Fruit fly (Drosophila melanogaster): ENCODE results near the gene CG5421.

Gene CG5421

DNA sequence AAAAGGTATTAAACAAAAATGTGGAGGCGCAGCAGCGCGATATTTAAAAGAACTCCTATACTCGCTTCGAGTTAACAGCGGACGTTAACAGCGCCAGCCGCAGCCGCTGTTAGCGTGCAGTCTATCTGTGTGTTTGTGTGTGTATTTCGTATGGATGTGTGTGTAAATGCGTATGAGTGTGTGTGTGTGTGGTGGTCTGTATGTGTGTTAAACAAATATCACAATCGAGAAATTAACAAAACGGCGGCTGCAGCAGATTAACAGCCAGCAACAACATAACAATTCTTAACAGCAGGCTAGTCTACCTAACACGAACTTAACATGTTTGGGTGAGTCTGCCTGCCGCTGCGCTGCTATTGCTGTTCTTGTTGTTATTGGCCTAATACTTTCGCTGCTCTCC lies 9.3 kb upstream of the CG5421 start (continued):
- peak; percentile 17 for TF ChIP-seq ATbp (GFP tag; optimal IDR thresholded peaks at IDR 0.05)
- no peak for TF ChIP-seq ken (GFP tag; IDR thresholded peaks at IDR 0.05)
- peak; percentile 97 for TF ChIP-seq cg (GFP tag; optimal IDR thresholded peaks at IDR 0.05)
- no peak for TF ChIP-seq Kr (GFP tag; optimal IDR thresholded peaks at IDR 0.05)
- no peak for TF ChIP-seq Dref (GFP tag; IDR thresholded peaks at IDR 0.05)
- TF ChIP-seq ash1 (GFP tag; optimal IDR thresholded peaks at IDR 0.05), result no peak
- no peak for TF ChIP-seq unpg (GFP tag; optimal IDR thresholded peaks at IDR 0.05)
- TF ChIP-seq gcm (GFP tag; optimal IDR thresholded peaks at IDR 0.05), result peak; percentile 23
- no peak for TF ChIP-seq CG9797 (GFP tag; optimal IDR thresholded peaks at IDR 0.05)
- no peak for TF ChIP-seq knrl (GFP tag; IDR thresholded peaks at IDR 0.05; ENCODE audit: partially characterized antibody)
- TF ChIP-seq CG6854 (GFP tag; optimal IDR thresholded peaks at IDR 0.05), result no peak
- TF ChIP-seq sc (optimal IDR thresholded peaks at IDR 0.05), result no peak
- TF ChIP-seq sc (GFP tag; optimal IDR thresholded peaks at IDR 0.05), result no peak
- no peak for TF ChIP-seq CG16779 (GFP tag; IDR thresholded peaks at IDR 0.05)
- TF ChIP-seq pb (GFP tag; optimal IDR thresholded peaks at IDR 0.05), result no peak
- TF ChIP-seq inv (GFP tag; IDR thresholded peaks at IDR 0.05; ENCODE audit: partially characterized antibody), result no peak
- no peak for TF ChIP-seq zf30C (GFP tag; optimal IDR thresholded peaks at IDR 0.05)
- no peak for TF ChIP-seq Dfd (GFP tag; optimal IDR thresholded peaks at IDR 0.05)
- TF ChIP-seq E2f2 (GFP tag; IDR thresholded peaks at IDR 0.05), result peak; percentile 24; the same call in 1 of the 2 replicates
- TF ChIP-seq fd96Cb (tag; optimal IDR thresholded peaks at IDR 0.05), result no peak
- no peak for TF ChIP-seq E2f1 (GFP tag; IDR thresholded peaks at IDR 0.05)
- TF ChIP-seq Gug (GFP tag; IDR thresholded peaks at IDR 0.05), result no peak
- TF ChIP-seq CG1647 (GFP tag; optimal IDR thresholded peaks at IDR 0.05), result no peak
- no peak for TF ChIP-seq CG2129 (GFP tag; IDR thresholded peaks at IDR 0.05; ENCODE audit: partially characterized antibody)
- no peak for TF ChIP-seq pho (GFP tag; optimal IDR thresholded peaks at IDR 0.05)
- no peak for TF ChIP-seq sens-2 (GFP tag; IDR thresholded peaks at IDR 0.05)

DNA sequence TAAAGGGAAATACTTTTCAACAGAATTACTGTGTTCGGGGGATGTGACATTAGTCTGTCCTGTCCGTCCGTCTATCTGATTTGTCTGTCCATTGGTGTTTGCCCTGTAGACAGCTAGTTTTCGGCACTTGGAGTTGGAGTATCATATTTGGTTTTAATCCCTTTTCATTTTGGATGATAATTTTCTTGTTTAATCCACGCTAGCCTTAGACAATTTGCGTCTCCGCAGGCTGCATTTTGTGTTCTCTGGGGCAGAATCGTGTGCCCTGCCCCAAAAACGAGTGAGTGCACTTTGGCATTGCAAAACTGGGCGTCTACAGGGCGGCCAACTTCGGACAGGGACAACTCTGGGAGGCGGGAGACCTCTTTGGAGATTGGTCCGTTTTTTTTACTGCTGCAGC lies 7.8 kb upstream of the CG5421 start:
- TF ChIP-seq sob (GFP tag; IDR thresholded peaks at IDR 0.05) (0 out of 2 replicates have a peak, but pooled peaks have one; percentile 22), mld (GFP tag; IDR thresholded peaks at IDR 0.05; ENCODE audit: partially characterized antibody) (0 out of 3 replicates have a peak, but pooled peaks have one; percentile 5), NFAT (GFP tag; IDR thresholded peaks at IDR 0.05) (0 out of 2 replicates have a peak, but pooled peaks have one; percentile 33), Dbx (GFP tag; IDR thresholded peaks at IDR 0.05) (peak; percentile 35; the same call in 1 of the 3 replicates), Atf6 (GFP tag; IDR thresholded peaks at IDR 0.05) (peak; percentile 24; the same call in 1 of the 2 replicates), zen (tag; optimal IDR thresholded peaks at IDR 0.05) (no peak), lab (GFP tag; optimal IDR thresholded peaks at IDR 0.05) (no peak), CG8944 (GFP tag; optimal IDR thresholded peaks at IDR 0.05) (no peak), pum (GFP tag; optimal IDR thresholded peaks at IDR 0.05) (no peak), CG2199 (GFP tag; IDR thresholded peaks at IDR 0.05) (0 out of 3 replicates have a peak, but pooled peaks have one; percentile 58), CkIIα-i1 (GFP tag; IDR thresholded peaks at IDR 0.05) (no peak), ham (GFP tag; IDR thresholded peaks at IDR 0.05) (no peak), CG32532 (GFP tag; IDR thresholded peaks at IDR 0.05) (0 out of 2 replicates have a peak, but pooled peaks have one; percentile 38), dan (GFP tag; IDR thresholded peaks at IDR 0.05) (no peak), CG9932 (GFP tag; IDR thresholded peaks at IDR 0.05) (peak; percentile 53; the same call in 1 of the 2 replicates), amos (GFP tag; IDR thresholded peaks at IDR 0.05; ENCODE audit: partially characterized antibody) (peak; percentile 9; the same call in 1 of the 2 replicates), CG3847 (GFP tag; IDR thresholded peaks at IDR 0.05) (peak; percentile 17; the same call in 1 of the 2 replicates)

Data from whole organism, embryonic.